Fruit fly (Drosophila melanogaster): ENCODE data around the gene CG42832.

The CG42832 gene

DNA sequence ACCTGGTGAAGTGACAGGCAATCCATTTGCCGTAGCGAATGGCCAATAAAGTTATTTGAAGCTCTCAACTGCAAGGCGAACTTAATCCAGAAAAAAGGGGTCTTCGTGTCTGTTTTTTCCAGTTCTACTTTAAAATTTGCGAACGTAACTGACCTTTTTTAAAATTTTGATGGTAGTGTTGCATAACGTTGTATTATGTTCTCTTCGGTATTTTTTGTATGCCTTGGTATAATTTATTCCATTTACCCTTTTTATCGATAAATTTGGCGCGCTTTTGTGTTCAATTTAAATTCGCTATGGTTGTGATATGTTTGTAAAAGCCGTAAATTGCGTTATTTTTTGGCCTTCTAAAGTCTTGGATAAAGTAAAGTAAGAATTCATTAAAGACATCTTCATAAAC lies 20.7 kb downstream of the CG42832 start (continued):
- TF ChIP-seq ara (GFP tag; IDR thresholded peaks at IDR 0.05) (no peak), stwl (tag; optimal IDR thresholded peaks at IDR 0.05) (peak; percentile 81), vvl (GFP tag; IDR thresholded peaks at IDR 0.05) (peak; percentile 91), eve (GFP tag; optimal IDR thresholded peaks at IDR 0.05) (peak in 1 of 2 experiments; percentile 50), CG33557 (GFP tag; optimal IDR thresholded peaks at IDR 0.05) (no peak), pzg (GFP tag; optimal IDR thresholded peaks at IDR 0.05) (peak; percentile 61)

DNA sequence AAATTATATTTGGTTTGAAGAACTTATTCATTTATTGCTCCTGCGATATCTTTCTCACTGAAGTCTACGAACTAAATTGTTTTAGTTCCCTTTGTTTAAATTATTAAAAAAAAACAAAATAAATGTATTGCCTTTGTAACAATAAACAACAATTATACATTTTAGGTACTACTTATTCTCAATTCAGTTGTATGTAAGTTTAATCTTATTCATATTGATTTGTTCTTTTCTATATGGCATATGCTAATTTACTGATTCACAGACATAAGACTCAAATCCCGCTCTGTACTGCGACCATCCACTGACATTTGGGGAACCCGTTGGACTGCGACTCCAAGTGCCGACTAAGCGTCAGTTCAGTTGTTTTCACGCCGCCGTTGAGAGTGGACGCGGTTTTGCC lies 21.2 kb downstream of the CG42832 start, which contains the start of gene CG32091:
TSS of gene CG32091 (plus strand) at position 301 of the 400 bp plus-strand sequence.
- TF ChIP-seq gce (GFP tag; IDR thresholded peaks at IDR 0.05) (no peak), rib (GFP tag; IDR thresholded peaks at IDR 0.05) (0 out of 2 replicates have a peak, but pooled peaks have one; percentile 20), CG16779 (GFP tag; IDR thresholded peaks at IDR 0.05) (0 out of 2 replicates have a peak, but pooled peaks have one; percentile 11), Neu2 (GFP tag; optimal IDR thresholded peaks at IDR 0.05; ENCODE audit: borderline replicate concordance) (no peak), corto (GFP tag; optimal IDR thresholded peaks at IDR 0.05) (no peak), toy (GFP tag; IDR thresholded peaks at IDR 0.05) (no peak)

DNA sequence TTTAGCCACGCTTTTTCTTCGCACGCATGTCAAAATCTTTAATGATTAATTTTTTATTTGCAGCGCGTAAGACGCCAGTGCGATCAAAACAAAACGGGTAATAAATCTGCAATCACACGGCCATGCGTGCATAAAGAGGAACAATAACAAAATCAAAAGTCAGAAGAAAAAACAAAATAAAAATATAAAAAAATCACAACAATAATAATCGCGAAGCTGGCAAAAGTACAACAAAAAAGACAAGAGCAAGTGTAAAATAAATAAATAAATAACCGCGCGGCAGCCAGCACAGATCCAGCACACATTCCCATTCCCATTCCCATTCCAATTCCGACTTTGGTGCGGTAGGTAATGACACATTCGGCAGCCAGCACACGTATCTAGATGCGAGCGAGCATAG lies 24.6 kb downstream of the CG42832 start:
- peak in 1 of 2 experiments; percentile 83 for TF ChIP-seq bsh (GFP tag; optimal IDR thresholded peaks at IDR 0.05)
- peak; percentile 81 for TF ChIP-seq nom (GFP tag; optimal IDR thresholded peaks at IDR 0.05)
- no peak for TF ChIP-seq odd (GFP tag; optimal IDR thresholded peaks at IDR 0.05)
- TF ChIP-seq Drgx (GFP tag; IDR thresholded peaks at IDR 0.05), result peak; percentile 64
- no peak for TF ChIP-seq gfzf (GFP tag; optimal IDR thresholded peaks at IDR 0.05)

DNA sequence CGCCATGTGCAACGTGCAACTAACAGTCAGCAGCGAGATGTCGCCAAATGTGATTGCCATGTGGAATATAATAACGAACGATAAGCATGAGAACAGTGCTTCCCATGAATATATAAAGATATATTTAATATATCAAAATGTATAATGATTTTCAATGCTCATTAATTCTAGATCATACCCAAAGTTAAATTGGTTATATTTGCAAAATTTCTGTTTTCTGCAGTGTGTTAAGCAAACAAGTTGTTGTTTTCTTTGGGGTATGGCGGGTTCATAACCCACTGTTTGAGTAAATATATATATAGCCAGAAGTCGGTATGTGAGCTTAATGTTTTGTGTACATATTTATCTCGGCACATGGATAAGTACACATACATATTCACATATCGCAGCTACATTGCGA lies 26.9 kb downstream of the CG42832 start:
- TF ChIP-seq CG7987 (GFP tag; optimal IDR thresholded peaks at IDR 0.05) (peak; percentile 16), Drgx (GFP tag; IDR thresholded peaks at IDR 0.05) (peak; percentile 72), CoRest (tag; optimal IDR thresholded peaks at IDR 0.05) (no peak), hkb (optimal IDR thresholded peaks at IDR 0.05) (no peak), hkb (GFP tag; IDR thresholded peaks at IDR 0.05) (peak; percentile 52), lab (GFP tag; optimal IDR thresholded peaks at IDR 0.05) (peak; percentile 36), CG6813 (GFP tag; optimal IDR thresholded peaks at IDR 0.05) (peak; percentile 10), dmrt11E (tag; optimal IDR thresholded peaks at IDR 0.05) (no peak), CG17359 (tag; optimal IDR thresholded peaks at IDR 0.05) (peak; percentile 50), CG15514 (GFP tag; optimal IDR thresholded peaks at IDR 0.05) (peak; percentile 3), HLH3B (GFP tag; IDR thresholded peaks at IDR 0.05) (peak; percentile 19; the same call in 1 of the 2 replicates), CG4617 (GFP tag; optimal IDR thresholded peaks at IDR 0.05; ENCODE audit: borderline replicate concordance) (no peak), fd64A (GFP tag; optimal IDR thresholded peaks at IDR 0.05) (peak; percentile 22), prd (optimal IDR thresholded peaks at IDR 0.05) (no peak), prd (GFP tag; IDR thresholded peaks at IDR 0.05) (no peak), Elba2 (GFP tag; optimal IDR thresholded peaks at IDR 0.05) (no peak), Fer3 (tag; optimal IDR thresholded peaks at IDR 0.05) (peak; percentile 11), Med (GFP tag) (peak; percentile 63), exex (tag; optimal IDR thresholded peaks at IDR 0.05) (no peak), ssp (GFP tag; IDR thresholded peaks at IDR 0.05) (no peak), pan (optimal IDR thresholded peaks at IDR 0.05) (no peak), pan (GFP tag; optimal IDR thresholded peaks at IDR 0.05 in 1 of 2, IDR thresholded peaks at IDR 0.05 in 1 of 2) (peak in 1 of 2 experiments; percentile 25), CG13296 (GFP tag; optimal IDR thresholded peaks at IDR 0.05) (peak; percentile 43), CG11398 (GFP tag; optimal IDR thresholded peaks at IDR 0.05) (no peak), ci (GFP tag; IDR thresholded peaks at IDR 0.05) (0 out of 3 replicates have a peak, but pooled peaks have one; percentile 38), tap (tag; optimal IDR thresholded peaks at IDR 0.05) (peak; percentile 38), ab (GFP tag; optimal IDR thresholded peaks at IDR 0.05) (no peak), CG12071 (GFP tag; optimal IDR thresholded peaks at IDR 0.05) (peak; percentile 17), tll (GFP tag; optimal IDR thresholded peaks at IDR 0.05) (no peak), Awh (GFP tag; IDR thresholded peaks at IDR 0.05) (0 out of 2 replicates have a peak, but pooled peaks have one; percentile 20)

All from whole organism, embryonic.